Worm (Caenorhabditis elegans): ENCODE results near the gene snf-7.

DNA sequence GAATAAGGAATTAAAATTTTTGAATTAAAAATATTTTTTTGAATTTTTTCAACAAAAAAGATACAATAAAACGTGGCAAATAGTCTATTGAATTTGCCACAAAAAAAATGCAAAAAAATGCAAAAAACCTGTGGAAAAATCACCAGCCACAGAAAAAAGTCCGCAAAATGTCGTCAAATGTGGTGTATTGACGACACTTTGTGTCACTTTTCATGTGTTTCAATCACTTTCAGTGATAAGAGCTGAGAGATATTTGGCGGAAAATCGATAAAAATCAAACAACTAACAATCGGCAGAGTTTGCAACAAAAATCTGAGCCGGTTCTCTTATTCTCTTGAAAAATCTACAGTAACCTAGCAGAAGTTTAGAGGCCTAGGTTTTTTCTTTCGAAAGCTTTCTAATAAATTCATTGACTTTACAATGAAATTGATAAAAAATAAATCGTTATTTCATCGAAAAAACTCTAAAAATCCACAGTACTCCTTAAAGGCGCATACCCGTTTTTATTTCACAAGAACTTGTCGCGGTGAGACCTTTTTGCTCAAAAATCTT, 33.4 kb upstream of the snf-7 start:
- TF ChIP-seq ztf-11 (tag; optimal IDR thresholded peaks at IDR 0.05) (no peak), nhr-28 (tag; optimal IDR thresholded peaks at IDR 0.05) (no peak), nhr-11 (tag; optimal IDR thresholded peaks at IDR 0.05) (no peak), nhr-237 (tag; optimal IDR thresholded peaks at IDR 0.05) (no peak), ceh-28 (tag; optimal IDR thresholded peaks at IDR 0.05) (peak; percentile 63), R02D3.7 (tag; optimal IDR thresholded peaks at IDR 0.05) (no peak), elt-3 (tag; optimal IDR thresholded peaks at IDR 0.05) (no peak)
